Fruit fly (Drosophila melanogaster) whole organism: ENCODE results near the gene CrebB.

ENCODE experiments used
- CG8478 ChIP-seq: fragments of >200 bp; optimal IDR thresholded peaks from 2 replicates; lab custom pipeline; 2018; ENCODE audit warnings: inconsistent platforms
- Dll ChIP-seq: fragments of >200 bp; optimal IDR thresholded peaks from 2 replicates; lab custom pipeline; 2017
- EcR ChIP-seq, 2 experiments: fragments of >200 bp; optimal IDR thresholded peaks; 2 replicates each; lab custom pipeline; 2017; ENCODE audit warnings: missing biosample characterization in 2 of 2, missing genetic modification characterization in 2 of 2, missing genetic modification reagents in 2 of 2
- pan ChIP-seq: fragments of >200 bp; optimal IDR thresholded peaks from 2 replicates; lab custom pipeline; 2017
- psq ChIP-seq: fragments of >200 bp; optimal IDR thresholded peaks from 2 replicates; lab custom pipeline; 2017
- usp ChIP-seq: fragments of >200 bp; optimal IDR thresholded peaks from 2 replicates; lab custom pipeline; 2017; ENCODE audit warnings: missing biosample characterization, missing genetic modification characterization, mixed read lengths

The CrebB gene

DNA sequence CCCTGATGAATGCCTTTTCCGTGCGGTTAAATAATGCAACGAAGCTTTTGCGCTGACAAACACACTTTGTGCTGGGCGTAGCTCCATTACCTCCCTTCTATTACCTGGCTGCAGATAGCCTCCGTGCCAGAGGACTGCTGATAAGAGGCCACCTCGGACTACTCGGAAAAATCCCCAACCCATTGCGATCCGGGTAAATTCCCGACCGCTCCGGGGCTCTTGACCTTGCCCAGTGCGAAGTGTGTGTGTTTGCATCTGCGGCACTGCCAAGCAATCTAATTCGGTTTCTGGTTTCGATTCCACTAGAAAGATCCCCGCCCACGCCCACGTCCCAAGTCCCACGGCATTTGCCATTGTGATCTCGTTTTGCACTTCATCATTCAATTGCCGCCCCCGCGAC is 19.6 kb downstream of the CrebB start:
- TF ChIP-seq psq (lab: Kevin White, UChicago) (no peak), CG8478 (lab: Kevin White, UChicago) (no peak), pan (lab: Kevin White, UChicago) (no peak), Dll (lab: Kevin White, UChicago) (no peak), usp (no peak), EcR (GFP tag; optimal IDR thresholded peaks at IDR 0.05; lab: Kevin White, UChicago) (no peak)

DNA sequence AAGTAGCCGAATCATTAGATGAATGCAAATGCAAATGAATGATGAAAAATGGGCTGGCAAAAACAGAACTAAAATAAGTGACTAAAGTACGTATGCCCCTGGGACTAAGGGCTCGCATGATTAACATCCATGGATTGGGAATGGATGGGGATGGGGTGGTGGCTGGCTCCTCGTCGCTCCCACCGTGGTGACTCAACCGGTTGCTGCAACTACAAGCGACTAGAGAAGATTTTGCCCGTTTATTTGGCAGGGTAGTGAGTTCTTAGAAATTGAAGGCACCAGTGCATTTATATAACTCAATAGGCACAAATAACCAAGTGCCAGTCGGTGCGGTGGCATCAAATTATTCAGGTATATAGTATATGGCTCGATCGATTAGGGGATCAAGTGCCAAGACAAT is 20.6 kb downstream of the CrebB start, which contains the start of gene Tsf1:
Gene Tsf1, plus strand, starts transcription at position 301 of the 400 bp plus-strand sequence.
- TF ChIP-seq psq (lab: Kevin White, UChicago) (no peak), usp (no peak), pan (lab: Kevin White, UChicago) (no peak), Dll (lab: Kevin White, UChicago) (no peak), CG8478 (lab: Kevin White, UChicago) (no peak), EcR (GFP tag; optimal IDR thresholded peaks at IDR 0.05; lab: Kevin White, UChicago) (no peak)

DNA sequence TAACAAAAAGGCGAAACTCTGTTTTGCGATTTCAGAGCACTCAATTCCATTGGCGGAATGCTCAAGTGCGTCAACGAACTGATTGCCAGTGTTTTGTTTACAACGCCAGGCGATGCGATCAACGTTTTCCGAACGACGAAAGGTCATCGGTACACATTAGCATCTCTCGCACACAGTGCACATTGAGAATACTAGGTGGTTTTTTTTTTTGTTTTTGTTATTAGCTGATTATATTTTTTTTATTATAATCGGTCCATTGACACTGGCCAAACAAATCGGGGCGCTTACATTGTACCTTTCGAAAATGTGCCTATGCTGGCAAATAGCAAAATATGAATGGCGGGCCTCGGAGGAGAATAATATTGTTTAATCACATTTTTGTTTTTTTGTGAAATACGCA is 29.0 kb downstream of the CrebB start:
- TF ChIP-seq psq (lab: Kevin White, UChicago), result no peak

DNA sequence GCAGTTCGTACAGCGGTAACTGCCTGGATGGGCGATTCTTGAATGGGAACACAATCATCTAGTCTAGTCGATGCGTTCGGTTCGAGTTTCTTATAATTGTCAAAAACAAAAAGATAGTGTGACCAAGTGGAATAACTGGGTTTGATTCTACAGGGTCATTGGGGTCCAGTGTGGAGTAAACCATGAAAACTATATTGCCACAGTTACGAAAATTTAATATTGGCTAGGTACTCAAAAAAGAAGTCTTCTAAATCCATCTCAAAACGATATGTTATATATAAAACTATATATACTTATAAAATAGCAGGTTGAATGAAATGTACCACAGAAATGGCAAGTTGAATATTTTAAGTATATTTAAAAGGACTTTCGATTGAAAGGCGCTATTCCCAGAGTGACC is 33.8 kb downstream of the CrebB start, which contains the start of gene CG34328:
Gene CG34328, minus strand, starts transcription at position 101 of the 400 bp plus-strand sequence.
- TF ChIP-seq Dll (lab: Kevin White, UChicago), result no peak
- no peak for TF ChIP-seq usp
- TF ChIP-seq EcR (GFP tag; optimal IDR thresholded peaks at IDR 0.05; lab: Kevin White, UChicago), result no peak
- TF ChIP-seq psq (lab: Kevin White, UChicago), result no peak
- no peak for TF ChIP-seq pan (lab: Kevin White, UChicago)
- no peak for TF ChIP-seq CG8478 (lab: Kevin White, UChicago)

DNA sequence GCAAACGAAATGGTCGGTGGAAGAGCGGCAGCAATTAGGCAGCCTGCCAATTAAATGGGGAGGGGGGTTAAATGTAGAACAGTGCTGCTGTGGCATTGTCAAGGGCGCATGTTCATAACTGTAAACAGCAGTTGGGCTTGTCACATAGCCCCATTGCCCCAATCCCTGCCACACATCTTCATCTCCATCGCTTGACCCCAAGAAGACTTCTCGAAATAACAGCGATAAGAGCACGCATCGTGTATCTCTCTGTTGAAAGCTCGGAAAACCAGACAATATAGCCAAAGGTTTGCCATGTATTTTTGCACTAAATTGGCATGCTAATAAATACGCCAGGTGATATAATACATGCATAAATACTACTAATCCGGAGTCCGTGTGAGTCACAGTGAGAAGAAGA is 36.4 kb downstream of the CrebB start:
- no peak for TF ChIP-seq CG8478 (lab: Kevin White, UChicago)
- TF ChIP-seq EcR (GFP tag; optimal IDR thresholded peaks at IDR 0.05; lab: Kevin White, UChicago), result no peak
- no peak for TF ChIP-seq psq (lab: Kevin White, UChicago)
- no peak for TF ChIP-seq usp
- no peak for TF ChIP-seq pan (lab: Kevin White, UChicago)
- TF ChIP-seq Dll (lab: Kevin White, UChicago), result no peak

DNA sequence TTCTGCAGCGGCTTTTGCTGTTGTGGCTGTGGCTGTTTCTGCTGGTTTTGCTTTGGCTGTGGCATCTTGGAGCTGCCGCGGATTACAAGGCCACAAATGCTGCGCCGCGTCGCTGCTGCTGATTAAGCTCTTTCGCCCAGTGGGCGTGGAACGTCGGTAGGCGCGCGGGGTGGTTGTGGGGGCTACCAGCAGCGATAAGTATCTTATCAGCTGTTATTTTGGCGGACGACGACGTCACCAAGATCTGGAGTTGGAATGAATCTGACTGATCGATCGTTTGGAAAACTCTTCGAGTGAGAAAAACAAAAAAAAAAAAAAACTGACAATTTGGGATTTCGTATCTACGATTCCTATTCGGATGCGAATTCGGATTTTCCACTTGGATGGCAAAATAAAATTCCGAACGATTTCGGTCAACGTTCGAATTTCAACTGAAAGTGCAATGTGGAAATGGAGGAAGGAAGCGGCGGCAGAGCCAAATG is 38.0 kb downstream of the CrebB start:
- TF ChIP-seq pan (lab: Kevin White, UChicago) (no peak), Dll (lab: Kevin White, UChicago) (no peak), usp (no peak)

DNA sequence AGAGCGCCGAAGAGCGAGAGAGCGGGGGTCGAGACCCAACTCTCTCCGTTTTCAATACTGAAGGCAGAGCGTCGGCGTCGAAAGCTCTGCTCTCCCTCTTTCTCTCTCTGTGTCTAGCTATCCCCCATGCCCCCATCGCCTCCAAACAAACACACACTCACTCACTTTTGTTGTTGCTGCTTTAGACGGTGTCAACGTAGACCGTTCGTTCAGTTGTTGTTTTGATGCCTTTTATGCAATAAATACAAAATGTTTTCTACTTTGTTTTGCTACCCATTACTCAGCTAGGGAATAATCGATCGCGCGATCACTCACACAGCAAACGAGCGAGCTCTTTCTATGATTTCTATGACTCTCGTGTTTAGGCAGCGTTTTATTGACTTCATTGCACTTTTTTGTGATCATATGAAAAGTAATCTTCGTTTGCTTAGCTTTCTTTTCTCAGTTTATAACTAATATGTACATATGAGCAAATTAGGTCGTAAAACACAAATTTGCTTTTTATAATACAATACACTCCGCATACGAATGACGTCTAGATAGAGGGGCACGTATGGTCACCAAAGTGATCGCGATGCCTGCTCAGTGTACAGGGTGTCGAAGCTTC is 38.6 kb downstream of the CrebB start:
- peak; percentile 95 for TF ChIP-seq Dll (lab: Kevin White, UChicago)
- no peak for TF ChIP-seq usp
- no peak for TF ChIP-seq psq (lab: Kevin White, UChicago)
- peak; percentile 82 for TF ChIP-seq pan (lab: Kevin White, UChicago)
- no peak for TF ChIP-seq CG8478 (lab: Kevin White, UChicago)
- TF ChIP-seq EcR (GFP tag; optimal IDR thresholded peaks at IDR 0.05; lab: Kevin White, UChicago), result no peak

DNA sequence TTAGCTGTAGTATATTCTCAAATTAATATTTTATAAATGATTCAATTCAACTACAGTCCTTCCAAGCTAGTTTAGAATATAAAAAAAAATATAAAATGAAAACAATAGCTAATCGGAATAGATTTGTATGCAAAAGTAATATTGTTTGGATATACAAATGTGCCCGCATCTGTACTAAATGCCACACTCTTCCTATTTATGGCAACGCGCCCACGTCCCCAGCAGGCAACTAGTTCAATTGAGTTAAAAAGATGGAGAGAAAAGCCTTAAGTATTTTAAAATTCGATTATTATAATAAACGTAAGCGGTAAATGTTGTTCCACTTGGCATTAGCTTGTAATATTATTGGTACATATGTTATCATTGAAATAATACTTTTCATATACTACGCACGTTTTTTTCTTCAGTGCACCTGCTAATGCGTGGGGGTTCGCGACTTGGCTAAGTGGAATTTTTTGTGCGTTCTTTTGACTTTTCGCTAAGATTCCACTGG is 39.5 kb downstream of the CrebB start:
- TF ChIP-seq psq (lab: Kevin White, UChicago) (no peak), Dll (lab: Kevin White, UChicago) (no peak), pan (lab: Kevin White, UChicago) (no peak), EcR (GFP tag; optimal IDR thresholded peaks at IDR 0.05; lab: Kevin White, UChicago) (no peak), CG8478 (lab: Kevin White, UChicago) (no peak), usp (no peak)

DNA sequence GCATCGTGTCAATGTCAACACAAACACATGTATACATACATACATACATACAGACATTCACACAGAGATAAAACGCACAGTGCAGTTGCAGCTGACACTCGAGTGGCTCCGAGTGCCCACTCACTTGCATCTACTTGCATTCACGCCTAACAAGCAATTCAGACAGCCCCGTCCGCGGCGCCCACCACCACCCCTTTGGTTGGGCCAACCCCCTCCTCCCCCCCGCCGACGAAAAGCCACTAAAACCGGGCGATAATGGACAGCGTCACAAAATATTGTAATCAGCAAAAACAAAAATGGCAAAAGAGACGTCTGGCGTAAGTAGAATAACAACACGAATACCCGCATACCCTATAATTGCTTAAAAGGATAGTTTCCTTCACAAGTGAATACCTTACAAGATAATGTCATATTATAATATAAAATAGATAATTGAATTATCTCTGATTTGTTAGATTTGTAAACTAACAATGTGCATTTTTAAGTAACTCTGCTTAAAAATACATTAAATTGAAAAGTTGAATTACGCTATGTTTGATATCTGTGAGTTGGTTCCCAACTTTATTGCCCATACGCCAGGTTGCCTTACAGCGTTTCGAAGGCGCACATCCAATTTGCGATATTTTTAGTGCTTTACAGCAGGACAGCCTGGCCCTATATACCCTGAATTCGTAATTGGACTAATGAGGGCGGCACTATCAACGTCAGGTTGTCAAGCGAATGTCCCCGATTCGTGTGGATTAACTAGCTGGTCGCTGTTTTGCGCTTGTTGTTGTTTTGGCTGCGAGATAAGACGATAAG is 40.6 kb downstream of the CrebB start:
- TF ChIP-seq usp (no peak), pan (lab: Kevin White, UChicago) (no peak), EcR (GFP tag; optimal IDR thresholded peaks at IDR 0.05; lab: Kevin White, UChicago) (no peak), Dll (lab: Kevin White, UChicago) (no peak), CG8478 (lab: Kevin White, UChicago) (no peak), psq (lab: Kevin White, UChicago) (no peak)

DNA sequence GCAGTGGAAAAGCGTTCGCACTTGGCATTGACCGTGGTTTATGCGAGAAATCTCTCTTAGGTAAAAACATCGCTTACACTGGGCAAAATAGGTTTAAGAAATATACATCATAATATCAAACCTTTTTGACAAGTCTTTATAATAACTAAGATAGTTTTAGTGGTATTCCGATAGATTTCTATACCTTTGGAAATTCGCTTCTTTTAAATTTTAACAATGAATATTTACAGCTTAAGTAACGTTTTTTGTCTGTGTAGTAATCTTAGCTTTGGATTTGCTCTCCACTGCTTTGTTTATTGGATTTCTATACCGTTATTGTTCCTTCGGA is 41.2 kb downstream of the CrebB start:
- TF ChIP-seq pan (lab: Kevin White, UChicago) (no peak), psq (lab: Kevin White, UChicago) (no peak), CG8478 (lab: Kevin White, UChicago) (no peak), usp (no peak), Dll (lab: Kevin White, UChicago) (no peak), EcR (GFP tag; optimal IDR thresholded peaks at IDR 0.05; lab: Kevin White, UChicago) (no peak)

DNA sequence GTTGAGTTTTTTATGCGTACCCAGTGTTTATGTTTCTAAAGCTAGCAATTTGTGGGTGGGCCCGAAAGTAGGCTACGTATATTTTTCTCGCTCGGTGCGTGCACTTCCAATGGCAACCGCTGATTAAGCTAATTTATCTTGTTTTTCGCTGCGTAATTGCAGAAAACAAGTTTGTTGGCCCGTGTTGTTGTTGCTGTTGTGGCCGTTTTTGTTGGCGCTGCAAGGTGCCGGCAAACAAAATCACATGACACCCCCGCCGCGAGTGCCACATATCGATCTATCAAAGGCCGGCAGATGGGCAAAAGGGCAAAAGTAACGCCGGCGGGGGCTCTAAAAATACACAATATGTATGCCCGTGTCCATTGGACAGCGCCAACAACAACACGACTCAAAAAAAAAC is 43.3 kb downstream of the CrebB start:
- peak; percentile 16 for TF ChIP-seq Dll (lab: Kevin White, UChicago)
- TF ChIP-seq psq (lab: Kevin White, UChicago), result no peak

DNA sequence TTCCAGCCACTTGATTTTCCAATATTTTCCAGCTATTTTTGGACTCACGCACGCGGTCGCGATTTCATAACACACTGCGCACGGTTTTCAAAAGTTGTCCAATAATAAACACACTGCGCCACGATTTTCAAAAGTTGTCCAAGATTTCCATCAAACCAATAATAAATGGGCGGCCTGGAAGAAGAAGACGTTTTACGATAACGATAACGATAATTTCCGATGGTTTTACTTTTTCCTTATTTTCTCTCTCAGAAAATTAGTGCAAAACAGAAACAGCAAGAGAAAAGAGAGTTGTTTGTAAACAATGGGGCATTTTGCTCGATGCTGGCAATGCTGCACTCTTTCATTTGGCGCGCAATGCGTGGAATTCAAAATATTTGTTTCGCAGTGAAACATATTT is 43.8 kb downstream of the CrebB start, which contains the start of gene Nt5b:
Gene Nt5b, minus strand, starts transcription at position 207 of the 400 bp plus-strand sequence.
- no peak for TF ChIP-seq pan (lab: Kevin White, UChicago)
- TF ChIP-seq psq (lab: Kevin White, UChicago), result no peak
- TF ChIP-seq EcR (GFP tag; optimal IDR thresholded peaks at IDR 0.05; lab: Kevin White, UChicago), result no peak
- TF ChIP-seq CG8478 (lab: Kevin White, UChicago), result no peak
- no peak for TF ChIP-seq usp
- no peak for TF ChIP-seq Dll (lab: Kevin White, UChicago)
